Worm (Caenorhabditis elegans) whole organism, late embryonic: ENCODE measurements around the gene npp-1.

Source experiments
- C38D4.7 ChIP-seq: fragments of 200-800 bp; sonication (Bioruptor generic); optimal IDR thresholded peaks from 2 replicates; lab custom pipeline; 2018; ENCODE audit warnings: mild to moderate bottlenecking, missing genetic modification characterization, moderate library complexity, missing compliant biosample characterization
- K02D7.2 ChIP-seq: sonication (generic microtip); optimal IDR thresholded peaks from 2 replicates; lab custom pipeline; 2017; ENCODE audit warnings: mild to moderate bottlenecking, missing genetic modification characterization, missing compliant biosample characterization
- K09A11.1 ChIP-seq: sonication (generic microtip); optimal IDR thresholded peaks from 2 replicates; lab custom pipeline; 2017; ENCODE audit warnings: antibody characterized with exemption, mild to moderate bottlenecking, missing genetic modification characterization, missing compliant biosample characterization; ENCODE audit not compliant: insufficient read depth
- T23F11.4 ChIP-seq: fragments of 200-800 bp; sonication (Bioruptor generic); optimal IDR thresholded peaks from 2 replicates; lab custom pipeline; 2018; ENCODE audit warnings: mild to moderate bottlenecking, missing genetic modification characterization, missing compliant biosample characterization
- Y22D7AL.16 ChIP-seq: sonication (generic microtip); optimal IDR thresholded peaks from 2 replicates; lab custom pipeline; 2016; ENCODE audit warnings: missing genetic modification characterization, missing compliant biosample characterization
- ceh-14 ChIP-seq: sonication (generic microtip); optimal IDR thresholded peaks from 2 replicates; lab custom pipeline; 2016; ENCODE audit warnings: missing genotype, missing genetic modification characterization, missing compliant biosample characterization
- ceh-18 ChIP-seq: sonication (generic microtip); optimal IDR thresholded peaks from 2 replicates; lab custom pipeline; 2016; ENCODE audit warnings: missing genetic modification characterization, missing compliant biosample characterization
- ceh-2 ChIP-seq: sonication (generic microtip); optimal IDR thresholded peaks from 2 replicates; lab custom pipeline; 2016; ENCODE audit warnings: missing genotype, missing genetic modification characterization, missing compliant biosample characterization
- ceh-24 ChIP-seq: sonication (generic microtip); optimal IDR thresholded peaks from 2 replicates; lab custom pipeline; 2016; ENCODE audit warnings: mild to moderate bottlenecking, missing genetic modification characterization, missing compliant biosample characterization
- ceh-30 ChIP-seq: fragments of 150-350 bp; optimal IDR thresholded peaks from 2 replicates; lab custom pipeline; 2014; ENCODE audit warnings: missing biosample characterization, missing genetic modification characterization
- ceh-31 ChIP-seq: sonication (generic microtip); optimal IDR thresholded peaks from 2 replicates; lab custom pipeline; 2016; ENCODE audit warnings: missing genetic modification characterization, missing compliant biosample characterization
- ceh-34 ChIP-seq: sonication (generic microtip); optimal IDR thresholded peaks from 2 replicates; lab custom pipeline; 2016; ENCODE audit warnings: mild to moderate bottlenecking, missing genetic modification characterization, missing compliant biosample characterization
- ceh-48 ChIP-seq: sonication (generic microtip); optimal IDR thresholded peaks from 2 replicates; lab custom pipeline; 2016; ENCODE audit warnings: missing genetic modification characterization, inconsistent platforms, missing compliant biosample characterization
- ceh-6 ChIP-seq: fragments of 200-800 bp; sonication (Bioruptor generic); optimal IDR thresholded peaks from 2 replicates; lab custom pipeline; 2018; ENCODE audit warnings: mild to moderate bottlenecking, missing genetic modification characterization, missing compliant biosample characterization
- ceh-9 ChIP-seq: sonication (generic microtip); optimal IDR thresholded peaks from 2 replicates; lab custom pipeline; 2016; ENCODE audit warnings: mild to moderate bottlenecking, missing genetic modification characterization, inconsistent platforms, missing compliant biosample characterization
- che-1 ChIP-seq: sonication (generic microtip); optimal IDR thresholded peaks from 2 replicates; lab custom pipeline; 2016; ENCODE audit warnings: mild to moderate bottlenecking, missing genetic modification characterization, missing compliant biosample characterization
- dmd-4 ChIP-seq: sonication (generic microtip); optimal IDR thresholded peaks from 2 replicates; lab custom pipeline; 2016; ENCODE audit warnings: borderline replicate concordance, missing genetic modification characterization, missing compliant biosample characterization
- dve-1 ChIP-seq: sonication (generic microtip); optimal IDR thresholded peaks from 2 replicates; lab custom pipeline; 2017; ENCODE audit warnings: antibody characterized with exemption, mild to moderate bottlenecking, missing genetic modification characterization, missing compliant biosample characterization
- elt-2 ChIP-seq: sonication (generic microtip); optimal IDR thresholded peaks from 2 replicates; lab custom pipeline; 2016; ENCODE audit warnings: missing genetic modification reagents, missing genetic modification characterization, missing compliant biosample characterization
- elt-4 ChIP-seq: sonication (generic microtip); optimal IDR thresholded peaks from 2 replicates; lab custom pipeline; 2016; ENCODE audit warnings: missing genetic modification characterization, missing compliant biosample characterization
- ets-4 ChIP-seq: sonication (generic microtip); optimal IDR thresholded peaks from 2 replicates; lab custom pipeline; 2016; ENCODE audit warnings: missing genetic modification characterization, missing compliant biosample characterization
- eyg-1 ChIP-seq: sonication (generic microtip); optimal IDR thresholded peaks from 2 replicates; lab custom pipeline; 2016; ENCODE audit warnings: missing genotype, missing genetic modification characterization, missing compliant biosample characterization
- fax-1 ChIP-seq: sonication (generic microtip); optimal IDR thresholded peaks from 2 replicates; lab custom pipeline; 2016; ENCODE audit warnings: missing genotype, missing genetic modification characterization, missing compliant biosample characterization
- gmeb-2 ChIP-seq: sonication (generic microtip); optimal IDR thresholded peaks from 2 replicates; lab custom pipeline; 2016; ENCODE audit warnings: missing genetic modification characterization, inconsistent platforms, missing compliant biosample characterization
- hlh-13 ChIP-seq: fragments of 200-800 bp; sonication (Bioruptor generic); optimal IDR thresholded peaks from 2 replicates; lab custom pipeline; 2018; ENCODE audit warnings: mild to moderate bottlenecking, missing genetic modification characterization, missing compliant biosample characterization
- hlh-15 ChIP-seq: sonication (generic microtip); optimal IDR thresholded peaks from 2 replicates; lab custom pipeline; 2016; ENCODE audit warnings: missing genetic modification characterization, missing compliant biosample characterization
- hlh-30 ChIP-seq: sonication (generic microtip); optimal IDR thresholded peaks from 2 replicates; lab custom pipeline; 2017; ENCODE audit warnings: antibody characterized with exemption, missing genetic modification characterization, missing compliant biosample characterization; ENCODE audit not compliant: insufficient read depth
- hlh-8 ChIP-seq: sonication (generic microtip); optimal IDR thresholded peaks from 2 replicates; lab custom pipeline; 2016; ENCODE audit warnings: missing genotype, missing genetic modification characterization, missing compliant biosample characterization
- lim-6 ChIP-seq: sonication (generic microtip); optimal IDR thresholded peaks from 2 replicates; lab custom pipeline; 2016; ENCODE audit warnings: missing genetic modification characterization, missing compliant biosample characterization
- lin-11 ChIP-seq: fragments of 200-800 bp; sonication (Bioruptor generic); optimal IDR thresholded peaks from 2 replicates; lab custom pipeline; 2018; ENCODE audit warnings: mild to moderate bottlenecking, missing genetic modification characterization, missing compliant biosample characterization
- nfya-1 ChIP-seq: sonication (generic microtip); optimal IDR thresholded peaks from 2 replicates; lab custom pipeline; 2017; ENCODE audit warnings: missing genetic modification characterization, mild to moderate bottlenecking, missing compliant biosample characterization, antibody characterized with exemption, moderate library complexity
- nhr-232 ChIP-seq: sonication (generic microtip); optimal IDR thresholded peaks from 2 replicates; lab custom pipeline; 2016; ENCODE audit warnings: missing genetic modification characterization, missing compliant biosample characterization
- pat-9 ChIP-seq: fragments of 200-800 bp; sonication (Bioruptor generic); optimal IDR thresholded peaks from 2 replicates; lab custom pipeline; 2018; ENCODE audit warnings: mild to moderate bottlenecking, missing genetic modification characterization, moderate library complexity, missing compliant biosample characterization
- pha-4 ChIP-seq: fragments of 150-350 bp; optimal IDR thresholded peaks from 2 replicates; lab custom pipeline; 2018; ENCODE audit warnings: missing biosample characterization, missing genetic modification reagents, missing genetic modification characterization
- pqm-1 ChIP-seq: sonication (generic microtip); optimal IDR thresholded peaks from 2 replicates; lab custom pipeline; 2016; ENCODE audit warnings: missing genetic modification characterization, missing compliant biosample characterization
- ref-2 ChIP-seq: sonication (generic microtip); optimal IDR thresholded peaks from 2 replicates; lab custom pipeline; 2016; ENCODE audit warnings: missing genetic modification characterization, missing compliant biosample characterization
- sdc-2 ChIP-seq: sonication (generic microtip); optimal IDR thresholded peaks from 2 replicates; lab custom pipeline; 2016; ENCODE audit warnings: missing genotype, missing genetic modification characterization, missing compliant biosample characterization
- sox-2 ChIP-seq: fragments of 200-800 bp; sonication (Bioruptor generic); IDR thresholded peaks from 2 replicates; pipeline ENCODE4 v1.3.6; 2022; ENCODE audit warnings: missing genetic modification reagents, missing genetic modification characterization, missing compliant biosample characterization
- syd-9 ChIP-seq: sonication (generic microtip); optimal IDR thresholded peaks from 2 replicates; lab custom pipeline; 2016; ENCODE audit warnings: mild to moderate bottlenecking, missing genetic modification characterization, moderate library complexity, missing compliant biosample characterization
- ttx-3 ChIP-seq: sonication (generic microtip); optimal IDR thresholded peaks from 2 replicates; lab custom pipeline; 2016; ENCODE audit warnings: missing genetic modification reagents, missing genetic modification characterization, missing compliant biosample characterization
- unc-3 ChIP-seq, 2 experiments: fragments of 200-800 bp in 1 of 2; sonication (Bioruptor generic) in 1 of 2; sonication (generic microtip) in 1 of 2; conservative IDR thresholded peaks in 1 of 2; optimal IDR thresholded peaks in 1 of 2; 2 replicates each; pipeline versions ENCODE4 v1.3.6 to Lab custom; 2016 to 2022; ENCODE audit warnings: missing compliant biosample characterization in 2 of 2, missing genetic modification characterization in 2 of 2, missing genetic modification reagents in 1 of 2
- unc-42 ChIP-seq: sonication (generic microtip); optimal IDR thresholded peaks from 2 replicates; lab custom pipeline; 2016; ENCODE audit warnings: missing genotype, missing genetic modification characterization, missing compliant biosample characterization
- unc-55 ChIP-seq: sonication (generic microtip); optimal IDR thresholded peaks from 2 replicates; lab custom pipeline; 2017; ENCODE audit warnings: missing biosample characterization, missing genetic modification reagents, missing genetic modification characterization
- unc-86 ChIP-seq: sonication (generic microtip); optimal IDR thresholded peaks from 2 replicates; lab custom pipeline; 2016; ENCODE audit warnings: missing genetic modification characterization, missing compliant biosample characterization
- zip-5 ChIP-seq: sonication (generic microtip); optimal IDR thresholded peaks from 2 replicates; lab custom pipeline; 2016; ENCODE audit warnings: missing genetic modification characterization, missing compliant biosample characterization
- ztf-16 ChIP-seq: sonication (generic microtip); optimal IDR thresholded peaks from 2 replicates; lab custom pipeline; 2017; ENCODE audit warnings: missing genetic modification characterization, missing compliant biosample characterization

Gene npp-1

ce11 chrIV:9873837-9874236 lies 15.5 kb downstream of the npp-1 start (continued):
- TF ChIP-seq lin-11 (tag; lab: Kevin White, UChicago) (no peak), eyg-1 (tag; lab: Kevin White, UChicago) (no peak), elt-4 (no peak), ttx-3 (no peak), hlh-30 (tag; lab: Kevin White, UChicago) (peak; percentile 31), syd-9 (tag; lab: Kevin White, UChicago) (no peak), ceh-24 (tag; lab: Kevin White, UChicago) (no peak), ceh-31 (peak; percentile 34), hlh-13 (GFP tag; lab: Kevin White, UChicago) (no peak), ceh-30 (tag; lab: Kevin White, UChicago) (no peak), lim-6 (tag; lab: Kevin White, UChicago) (no peak), ceh-2 (no peak), ref-2 (no peak), zip-5 (tag; lab: Kevin White, UChicago) (no peak), ceh-34 (tag; lab: Kevin White, UChicago) (peak; percentile 79), ceh-6 (GFP tag; lab: Kevin White, UChicago) (no peak)

DNA sequence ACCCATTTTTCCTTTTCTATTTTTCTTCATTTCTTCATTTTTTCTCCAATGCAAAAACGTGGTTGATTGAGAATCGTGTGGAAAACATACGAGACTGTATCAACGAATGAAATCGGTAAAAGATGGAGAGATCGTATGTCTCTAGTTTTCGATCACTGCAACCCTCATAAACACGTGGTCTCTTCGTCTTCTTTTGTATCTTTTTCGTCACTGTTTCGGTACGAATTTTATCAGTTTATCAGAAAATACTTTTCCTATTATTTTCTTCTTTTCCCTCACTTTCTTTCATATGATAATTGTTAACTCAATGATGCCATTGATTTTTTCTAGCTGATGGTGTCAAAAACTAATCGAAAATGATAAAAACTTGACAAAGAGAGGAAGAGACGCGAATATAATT lies 17.4 kb downstream of the npp-1 start:
- TF ChIP-seq nhr-232 (tag; lab: Kevin White, UChicago): no peak
- TF ChIP-seq gmeb-2 (tag; lab: Kevin White, UChicago): no peak
- TF ChIP-seq dve-1 (tag; lab: Kevin White, UChicago): no peak
- TF ChIP-seq unc-42 (tag; lab: Kevin White, UChicago): no peak
- no peak for TF ChIP-seq T23F11.4 (GFP tag; lab: Kevin White, UChicago)
- TF ChIP-seq sdc-2 (tag; lab: Kevin White, UChicago): no peak
- TF ChIP-seq unc-3 (GFP tag; conservative IDR thresholded peaks at IDR 0.05; lab: Robert Waterston, UW): no peak
- TF ChIP-seq unc-3 (tag; optimal IDR thresholded peaks at IDR 0.05; lab: Kevin White, UChicago): no peak
- TF ChIP-seq K02D7.2: no peak
- TF ChIP-seq pha-4: no peak
- TF ChIP-seq elt-4: no peak
- TF ChIP-seq elt-2 (tag; lab: Kevin White, UChicago): no peak
- TF ChIP-seq ceh-18 (tag; lab: Kevin White, UChicago): no peak
- no peak for TF ChIP-seq pqm-1 (tag; lab: Kevin White, UChicago)
- no peak for TF ChIP-seq sox-2 (GFP tag; lab: Robert Waterston, UW)
- no peak for TF ChIP-seq fax-1
- no peak for TF ChIP-seq ets-4
- TF ChIP-seq C38D4.7 (GFP tag; lab: Kevin White, UChicago): no peak
- no peak for TF ChIP-seq ceh-24 (tag; lab: Kevin White, UChicago)
- TF ChIP-seq ceh-48 (tag; lab: Kevin White, UChicago): no peak

DNA sequence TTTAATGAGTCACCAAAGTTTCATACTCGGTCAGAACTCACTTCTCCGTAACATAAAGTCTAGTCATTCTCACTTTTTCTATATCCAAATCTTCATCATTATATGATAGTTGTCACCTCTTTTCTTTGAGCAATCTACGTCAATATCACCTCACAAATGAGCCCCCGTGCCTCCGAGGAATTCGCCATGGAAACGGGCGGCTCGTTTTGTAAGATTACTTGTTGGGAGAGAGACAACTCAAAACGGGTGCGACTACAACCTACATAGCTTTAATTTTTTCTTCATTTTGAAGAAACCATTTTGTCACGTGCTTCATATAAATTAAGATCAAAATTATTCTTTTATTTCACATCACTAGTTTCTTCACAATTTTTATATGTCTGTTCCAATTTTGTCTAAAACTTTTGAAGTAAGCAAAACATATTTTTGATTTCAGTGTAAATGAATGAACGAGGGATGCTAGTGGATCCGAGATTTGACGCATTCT lies 20.6 kb downstream of the npp-1 start, which contains the start of gene nhr-4:
nhr-4 (plus strand) TSS at position 437 of the 487 bp plus-strand sequence.
- no peak for TF ChIP-seq ceh-14 (tag; lab: Kevin White, UChicago)
- no peak for TF ChIP-seq unc-86 (tag; lab: Kevin White, UChicago)
- TF ChIP-seq pha-4: no peak
- TF ChIP-seq che-1 (tag; lab: Kevin White, UChicago): no peak
- TF ChIP-seq ztf-16 (tag; lab: Kevin White, UChicago): no peak
- no peak for TF ChIP-seq lim-6 (tag; lab: Kevin White, UChicago)
- TF ChIP-seq ceh-34 (tag; lab: Kevin White, UChicago): no peak
- TF ChIP-seq, all 69 proteins: peak for 0

DNA sequence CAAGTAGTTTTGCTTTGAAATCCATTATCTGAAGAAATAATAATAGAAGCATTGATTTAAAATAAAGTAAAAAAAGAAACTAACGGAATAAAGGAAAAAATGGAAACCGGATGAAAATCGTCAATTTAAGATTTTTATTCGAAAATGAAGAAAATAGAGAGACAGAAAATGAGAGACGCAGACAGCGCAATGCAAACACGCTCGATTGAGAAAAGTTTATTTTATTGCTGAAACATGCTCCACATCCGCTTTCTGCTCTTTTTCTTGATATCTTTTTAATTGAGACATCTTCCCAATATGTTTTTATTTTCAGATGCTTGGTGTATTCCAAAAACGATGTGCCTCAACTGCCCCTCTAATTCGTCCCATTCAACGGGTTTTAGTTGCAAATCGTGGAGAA lies 26.0 kb downstream of the npp-1 start, which contains the start of the genes prp-18 and mccc-1:
prp-18 (minus strand) TSS at position 127 of the 400 bp plus-strand sequence.
mccc-1 (plus strand) TSS at position 314 of the 400 bp plus-strand sequence.
- TF ChIP-seq ceh-18 (tag; lab: Kevin White, UChicago) (no peak), K09A11.1 (tag; lab: Kevin White, UChicago) (no peak), ceh-48 (tag; lab: Kevin White, UChicago) (no peak), hlh-15 (no peak), Y22D7AL.16 (tag; lab: Kevin White, UChicago) (no peak), unc-42 (tag; lab: Kevin White, UChicago) (peak; percentile 86), hlh-8 (no peak), unc-55 (GFP tag; lab: Kevin White, UChicago) (peak; percentile 28), nfya-1 (tag; lab: Kevin White, UChicago) (peak; percentile 16), ceh-24 (tag; lab: Kevin White, UChicago) (no peak), ceh-31 (peak; percentile 44), pat-9 (no peak), ceh-9 (no peak), ceh-6 (GFP tag; lab: Kevin White, UChicago) (no peak), dmd-4 (tag; lab: Kevin White, UChicago) (no peak), ceh-34 (tag; lab: Kevin White, UChicago) (no peak), ttx-3 (no peak)
